Fruit fly (Drosophila melanogaster) whole organism, prepupa: ENCODE measurements around the gene CG44142.

ENCODE experiments used
- CG10669 ChIP-seq: fragments of 200-800 bp; sonication (Bioruptor generic); optimal IDR thresholded peaks from 3 replicates; lab custom pipeline; 2018; ENCODE audit warnings: missing biosample characterization, mild to moderate bottlenecking, missing genetic modification characterization, moderate library complexity
- CG11762 ChIP-seq: fragments of 200-800 bp; sonication (Bioruptor generic); optimal IDR thresholded peaks from 3 replicates; lab custom pipeline; 2016; ENCODE audit warnings: missing biosample characterization, missing genetic modification characterization; ENCODE audit not compliant: insufficient read depth
- CG15336 ChIP-seq: fragments of 200-800 bp; sonication (Bioruptor generic); IDR thresholded peaks from 2 replicates; pipeline ENCODE4 v1.3.6; 2022; ENCODE audit warnings: missing biosample characterization, missing genetic modification characterization
- CG32006 ChIP-seq: fragments of 200-800 bp; sonication (Bioruptor generic); optimal IDR thresholded peaks from 3 replicates; lab custom pipeline; 2017; ENCODE audit warnings: missing biosample characterization, mild to moderate bottlenecking, missing genetic modification characterization
- CG34406 ChIP-seq: fragments of 200-800 bp; sonication (Bioruptor generic); optimal IDR thresholded peaks from 3 replicates; lab custom pipeline; 2016; ENCODE audit warnings: missing biosample characterization, missing genetic modification characterization
- CG3919 ChIP-seq: fragments of 200-800 bp; sonication (Bioruptor generic); optimal IDR thresholded peaks from 3 replicates; lab custom pipeline; 2016; ENCODE audit warnings: missing biosample characterization, missing genetic modification characterization
- CG6163 ChIP-seq: fragments of 200-800 bp; sonication (Bioruptor generic); IDR thresholded peaks from 3 replicates; pipeline ENCODE4 v1.3.6; 2022; ENCODE audit warnings: missing biosample characterization, missing genetic modification characterization
- CG6276 ChIP-seq: fragments of 200-800 bp; sonication (Bioruptor generic); optimal IDR thresholded peaks from 2 replicates; lab custom pipeline; 2017; ENCODE audit warnings: missing biosample characterization, mild to moderate bottlenecking, missing genetic modification characterization
- CG6792 ChIP-seq: fragments of 200-800 bp; sonication (Bioruptor generic); optimal IDR thresholded peaks from 3 replicates; lab custom pipeline; 2016; ENCODE audit warnings: missing biosample characterization, missing genetic modification characterization
- CG6854 ChIP-seq: fragments of 200-800 bp; sonication (Bioruptor generic); optimal IDR thresholded peaks from 2 replicates; lab custom pipeline; 2017; ENCODE audit warnings: missing biosample characterization, mild to moderate bottlenecking, missing genetic modification characterization
- CG7368 ChIP-seq: fragments of 200-800 bp; sonication (Bioruptor generic); optimal IDR thresholded peaks from 3 replicates; lab custom pipeline; 2016; ENCODE audit warnings: missing biosample characterization, missing genetic modification characterization
- CG8119 ChIP-seq: fragments of 200-800 bp; sonication (Bioruptor generic); IDR thresholded peaks from 3 replicates; pipeline ENCODE4 v1.3.6; 2022; ENCODE audit warnings: missing biosample characterization, missing genetic modification characterization
- CG8632 ChIP-seq: fragments of 200-800 bp; sonication (Bioruptor generic); optimal IDR thresholded peaks from 3 replicates; lab custom pipeline; 2016; ENCODE audit warnings: missing biosample characterization, missing genetic modification characterization
- Eip75B ChIP-seq: fragments of 200-800 bp; sonication (Bioruptor generic); optimal IDR thresholded peaks from 3 replicates; lab custom pipeline; 2016; ENCODE audit warnings: missing biosample characterization, missing genetic modification characterization
- Eip78C ChIP-seq: fragments of 200-800 bp; sonication (Bioruptor generic); peaks from one replicate; lab custom pipeline; 2016; ENCODE audit warnings: missing biosample characterization, missing genetic modification characterization
- Gug ChIP-seq: fragments of 200-800 bp; sonication (Bioruptor generic); IDR thresholded peaks from 2 replicates; pipeline ENCODE4 v1.3.6; 2022; ENCODE audit warnings: missing biosample characterization, missing genetic modification characterization
- Hr39 ChIP-seq: fragments of 200-800 bp; sonication (Bioruptor generic); optimal IDR thresholded peaks from 2 replicates; lab custom pipeline; 2016; ENCODE audit warnings: missing biosample characterization, missing genetic modification characterization
- Hr4 ChIP-seq: fragments of 200-800 bp; sonication (Bioruptor generic); optimal IDR thresholded peaks from 3 replicates; lab custom pipeline; 2016; ENCODE audit warnings: missing biosample characterization, missing genetic modification characterization
- Lpt ChIP-seq: fragments of 200-800 bp; sonication (Bioruptor generic); optimal IDR thresholded peaks from 3 replicates; lab custom pipeline; 2016; ENCODE audit warnings: missing biosample characterization, missing genetic modification characterization
- Met ChIP-seq: fragments of 200-800 bp; sonication (Bioruptor generic); optimal IDR thresholded peaks from 3 replicates; lab custom pipeline; 2016; ENCODE audit warnings: missing biosample characterization, missing genetic modification characterization
- Smox ChIP-seq: fragments of 200-800 bp; sonication (Bioruptor generic); optimal IDR thresholded peaks from 3 replicates; lab custom pipeline; 2016; ENCODE audit warnings: missing biosample characterization, missing genetic modification characterization
- Sox14 ChIP-seq: fragments of 200-800 bp; sonication (Bioruptor generic); optimal IDR thresholded peaks from 3 replicates; lab custom pipeline; 2016; ENCODE audit warnings: missing biosample characterization, missing genetic modification characterization
- cyc ChIP-seq: fragments of 200-800 bp; sonication (Bioruptor generic); optimal IDR thresholded peaks from 3 replicates; lab custom pipeline; 2016; ENCODE audit warnings: missing biosample characterization, missing genetic modification characterization
- dac ChIP-seq: fragments of 200-800 bp; sonication (Bioruptor generic); optimal IDR thresholded peaks from 2 replicates; lab custom pipeline; 2017; ENCODE audit warnings: missing biosample characterization, mild to moderate bottlenecking, missing genetic modification characterization
- eg ChIP-seq: fragments of 200-800 bp; sonication (Bioruptor generic); IDR thresholded peaks from 3 replicates; pipeline ENCODE4 v1.3.6; 2022; ENCODE audit warnings: missing biosample characterization, missing genetic modification characterization
- esn ChIP-seq: fragments of 200-800 bp; sonication (Bioruptor generic); optimal IDR thresholded peaks from 2 replicates; lab custom pipeline; 2016; ENCODE audit warnings: missing biosample characterization, mild to moderate bottlenecking, missing genetic modification characterization, moderate library complexity
- fd59A ChIP-seq: fragments of 200-800 bp; sonication (Bioruptor generic); optimal IDR thresholded peaks from 2 replicates; lab custom pipeline; 2017; ENCODE audit warnings: missing biosample characterization, mild to moderate bottlenecking, missing genetic modification characterization, missing genetic modification reagents
- net ChIP-seq: fragments of 200-800 bp; sonication (Bioruptor generic); optimal IDR thresholded peaks from 3 replicates; lab custom pipeline; 2016; ENCODE audit warnings: missing biosample characterization, missing genetic modification characterization
- pdm3 ChIP-seq: fragments of 200-800 bp; sonication (Bioruptor generic); optimal IDR thresholded peaks from 3 replicates; lab custom pipeline; 2016; ENCODE audit warnings: missing biosample characterization, missing genetic modification characterization
- svp ChIP-seq: fragments of 200-800 bp; sonication (Bioruptor generic); peaks from one replicate; lab custom pipeline; 2016; ENCODE audit warnings: missing biosample characterization, missing genetic modification characterization
- vri ChIP-seq: fragments of 200-800 bp; sonication (Bioruptor generic); optimal IDR thresholded peaks from 3 replicates; lab custom pipeline; 2016; ENCODE audit warnings: missing biosample characterization, mild to moderate bottlenecking, missing genetic modification characterization

Gene CG44142

DNA sequence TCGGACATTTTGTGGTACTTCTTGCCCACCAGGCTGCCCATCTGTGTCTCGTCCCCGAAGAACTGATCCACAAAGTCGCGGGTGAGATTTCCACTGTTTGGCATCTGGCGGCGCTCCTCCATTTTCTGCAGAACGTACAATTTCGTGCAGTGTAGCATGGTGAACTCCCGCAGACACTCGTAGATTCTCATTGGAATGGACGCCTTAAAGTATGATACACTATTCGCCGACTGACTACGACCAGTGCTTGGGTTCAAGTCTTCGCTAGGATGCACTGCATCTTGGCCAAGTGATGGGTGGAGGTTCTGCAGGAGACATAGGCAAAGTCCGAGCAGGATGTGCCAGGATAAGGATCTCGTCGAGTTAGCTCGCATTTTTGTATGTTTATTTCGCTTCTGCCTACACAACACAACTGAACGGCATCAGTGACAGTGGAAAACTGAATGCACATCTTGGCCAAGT, 26.8 kb downstream of the CG44142 start, which contains the start of gene CG15888:
CG15888 (minus strand) TSS at position 412 of the 462 bp plus-strand sequence.
- no peak for TF ChIP-seq cyc (GFP tag; lab: Kevin White, UChicago)
- no peak for TF ChIP-seq Smox
- TF ChIP-seq, all 60 proteins: peak for 0

DNA sequence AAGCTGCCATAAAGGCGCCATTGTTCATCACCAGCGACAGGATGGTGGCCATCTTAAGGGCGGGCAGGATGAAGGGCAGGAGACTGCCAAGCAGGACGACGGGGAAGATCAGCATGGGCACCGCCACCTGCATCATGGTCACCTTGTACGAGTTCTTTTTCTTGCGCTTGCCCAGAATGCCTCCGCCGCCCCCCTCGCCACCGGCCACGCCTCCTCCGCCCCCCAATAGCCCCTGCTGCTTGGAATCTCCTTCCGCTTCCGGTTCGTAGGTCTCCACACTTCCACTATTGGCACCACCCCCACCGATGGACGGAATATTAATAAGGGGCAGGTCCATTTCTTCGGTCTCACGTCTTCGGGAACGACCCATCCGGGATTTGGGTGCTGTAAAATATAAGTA, 27.9 kb downstream of the CG44142 start:
- TF ChIP-seq net, result no peak
- no peak for TF ChIP-seq CG3919 (GFP tag; lab: Kevin White, UChicago)
- TF ChIP-seq eg (GFP tag; lab: Robert Waterston, UW), result no peak
- no peak for TF ChIP-seq CG6163 (GFP tag; lab: Robert Waterston, UW)
- no peak for TF ChIP-seq vri (GFP tag; lab: Kevin White, UChicago)
- TF ChIP-seq, all 60 proteins: peak for 0

DNA sequence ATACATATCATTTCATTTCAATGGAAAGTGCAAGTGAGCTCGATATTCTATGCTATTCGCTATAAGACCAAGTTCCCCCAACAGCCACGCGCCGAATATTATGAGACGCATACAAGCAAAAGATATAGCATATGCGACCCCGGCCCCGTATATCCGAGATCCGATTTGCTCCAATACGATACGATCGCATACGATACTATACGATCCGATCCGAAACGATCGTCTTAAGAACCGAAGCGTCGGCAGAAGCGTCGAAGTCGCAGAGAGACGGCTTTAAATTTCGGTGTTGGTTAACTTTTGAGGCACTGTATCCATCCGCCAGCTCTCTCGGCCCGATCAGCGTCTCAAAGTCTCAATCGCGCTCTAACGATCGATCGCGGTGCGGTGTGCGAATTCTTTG, 33.6 kb downstream of the CG44142 start, which contains the start of gene CG8630:
CG8630 (plus strand) TSS at position 303 of the 400 bp plus-strand sequence.
- no peak for TF ChIP-seq dac
- no peak for TF ChIP-seq CG34406
- no peak for TF ChIP-seq Lpt
- no peak for TF ChIP-seq Met (GFP tag; lab: Kevin White, UChicago)
- no peak for TF ChIP-seq pdm3 (GFP tag; lab: Kevin White, UChicago)
- TF ChIP-seq CG11762 (GFP tag; lab: Kevin White, UChicago), result no peak
- TF ChIP-seq CG7368, result no peak
- no peak for TF ChIP-seq CG6792 (GFP tag; lab: Kevin White, UChicago)
- no peak for TF ChIP-seq Gug
- TF ChIP-seq CG8119 (GFP tag; lab: Robert Waterston, UW), result no peak
- TF ChIP-seq CG8632, result no peak
- no peak for TF ChIP-seq CG32006 (GFP tag; lab: Kevin White, UChicago)
- no peak for TF ChIP-seq net

DNA sequence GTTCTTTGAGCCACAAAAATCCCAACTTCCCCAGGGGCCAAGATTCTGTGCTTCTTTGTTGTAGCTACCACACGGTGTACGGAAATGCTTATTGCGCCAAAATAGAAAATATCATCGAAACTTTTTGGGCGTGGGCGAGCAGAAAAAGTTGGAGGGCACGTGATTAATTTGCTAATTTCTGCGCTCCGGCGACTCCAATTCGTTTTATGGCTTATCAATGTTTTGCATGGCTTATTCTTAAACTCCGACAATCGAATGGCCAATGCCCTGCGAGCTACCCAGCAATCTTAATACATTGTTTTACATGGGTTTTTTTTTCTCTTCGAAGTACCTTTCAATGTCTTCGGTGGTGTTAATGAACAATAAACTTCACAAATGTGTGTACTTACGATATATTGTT, 37.5 kb downstream of the CG44142 start:
- TF ChIP-seq svp (GFP tag; lab: Kevin White, UChicago) (peak; percentile 74), fd59A (GFP tag; lab: Kevin White, UChicago) (no peak), dac (no peak), CG6276 (GFP tag; lab: Kevin White, UChicago) (no peak), CG10669 (GFP tag; lab: Kevin White, UChicago) (no peak), esn (GFP tag; lab: Kevin White, UChicago) (no peak)
- TF ChIP-seq, all 60 proteins: peak for 1

DNA sequence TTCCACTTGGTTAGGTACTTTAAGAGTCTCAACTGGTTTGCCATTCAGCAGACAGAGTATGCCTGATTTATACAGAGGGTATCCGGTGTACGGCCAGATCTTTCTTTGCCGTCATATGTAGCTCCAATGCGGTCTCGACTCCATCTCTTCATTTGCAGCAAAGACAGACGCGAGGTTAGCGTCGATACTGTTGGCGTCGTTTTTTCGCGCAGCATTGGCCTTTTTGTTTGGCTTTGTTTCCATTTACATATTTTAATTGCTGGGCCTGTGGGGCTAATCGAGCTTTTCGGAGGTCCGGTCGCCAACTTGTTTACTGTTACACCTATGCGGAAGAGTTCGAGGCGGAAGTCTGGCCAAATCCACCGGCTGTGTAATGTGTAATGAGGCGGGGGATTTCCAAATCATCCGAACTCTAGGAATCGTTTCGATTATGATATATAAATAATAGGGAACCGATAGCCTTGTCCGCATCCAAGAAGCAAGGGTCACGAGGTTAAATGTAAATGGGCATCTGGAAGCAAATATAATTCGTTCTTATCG, 38.7 kb downstream of the CG44142 start:
- TF ChIP-seq CG15336, result no peak
- no peak for TF ChIP-seq CG8119 (GFP tag; lab: Robert Waterston, UW)
- no peak for TF ChIP-seq CG6276 (GFP tag; lab: Kevin White, UChicago)
- TF ChIP-seq Hr39, result no peak
- TF ChIP-seq net, result no peak
- TF ChIP-seq CG6163 (GFP tag; lab: Robert Waterston, UW), result no peak

DNA sequence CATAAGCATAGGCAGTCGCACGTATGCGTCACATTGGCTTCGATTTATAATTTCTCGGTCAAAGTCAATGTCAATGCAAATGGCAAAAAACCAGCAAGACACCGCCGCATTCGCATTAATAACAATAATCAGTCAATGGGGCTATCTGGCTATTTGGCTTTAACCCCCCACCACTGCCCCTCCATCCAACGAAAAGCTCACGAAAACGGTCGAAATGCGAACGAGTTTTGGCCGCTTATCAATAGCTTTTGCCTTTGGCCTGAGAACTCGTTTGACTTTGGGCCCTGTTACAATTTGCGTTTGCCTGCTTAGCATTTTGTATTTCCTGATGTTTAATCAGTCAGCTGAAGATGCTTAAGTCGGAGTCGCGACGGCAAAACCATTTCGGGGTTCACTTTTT, 39.5 kb downstream of the CG44142 start:
- TF ChIP-seq CG8119 (GFP tag; lab: Robert Waterston, UW) (no peak), Hr4 (GFP tag; lab: Kevin White, UChicago) (no peak)
- TF ChIP-seq, all 60 proteins: peak for 0

DNA sequence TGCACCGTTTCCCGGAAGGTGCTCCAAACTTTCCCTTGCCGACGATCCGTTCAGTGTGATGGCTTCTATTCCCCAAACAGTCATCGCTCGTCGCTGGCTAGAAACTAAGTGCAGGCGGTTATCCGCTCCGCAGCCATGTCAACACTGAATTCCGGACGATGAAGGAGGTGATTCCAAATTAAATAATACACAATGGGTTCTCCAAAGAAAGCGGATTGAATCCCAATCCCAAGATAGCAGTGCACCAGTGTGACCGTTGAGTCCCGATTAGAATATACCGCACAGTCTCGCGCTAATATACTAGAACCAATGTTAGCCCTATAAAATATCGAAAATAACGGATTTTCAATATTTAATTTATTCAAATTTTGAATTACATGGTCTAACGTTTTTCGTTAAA, 41.2 kb downstream of the CG44142 start, which contains the start of gene TBC1D5:
TBC1D5 (minus strand) TSS at position 254 of the 400 bp plus-strand sequence.
- TF ChIP-seq Eip78C (GFP tag; lab: Kevin White, UChicago), result peak; percentile 69
- TF ChIP-seq CG6854 (GFP tag; lab: Kevin White, UChicago), result peak; percentile 14
- TF ChIP-seq Sox14, result peak; percentile 8
- no peak for TF ChIP-seq Eip75B (GFP tag; lab: Kevin White, UChicago)
- peak; percentile 63 for TF ChIP-seq svp (GFP tag; lab: Kevin White, UChicago)
- TF ChIP-seq, all 60 proteins: peak for 4
